Fruit fly (Drosophila melanogaster) whole organism, embryonic: ENCODE measurements around the gene Cpr11A.

Experiments
- Ada2b ChIP-seq: fragments of 200-800 bp; sonication (Bioruptor generic); IDR thresholded peaks from 2 replicates; pipeline ENCODE4 v1.3.6; 2022; ENCODE audit warnings: missing biosample characterization, missing genetic modification characterization
- Awh ChIP-seq: fragments of 200-800 bp; sonication (Bioruptor generic); IDR thresholded peaks from 2 replicates; pipeline ENCODE4, ENCODE4 v1.3.6; 2022; ENCODE audit warnings: missing biosample characterization, missing genetic modification characterization
- Blimp-1 ChIP-seq: fragments of 200-800 bp; sonication (Bioruptor generic); optimal IDR thresholded peaks from 3 replicates; lab custom pipeline; 2018; ENCODE audit warnings: missing biosample characterization, missing genetic modification characterization, mild to moderate bottlenecking, moderate library complexity, missing genetic modification reagents
- BtbVII ChIP-seq: fragments of 200-800 bp; sonication (Bioruptor generic); optimal IDR thresholded peaks from 3 replicates; lab custom pipeline; 2017; ENCODE audit warnings: missing biosample characterization, mild to moderate bottlenecking, missing genetic modification characterization
- CG10979 ChIP-seq: fragments of 200-800 bp; sonication (Bioruptor generic); optimal IDR thresholded peaks from 2 replicates; lab custom pipeline; 2018; ENCODE audit warnings: missing biosample characterization, mild to moderate bottlenecking, missing genetic modification characterization, moderate library complexity
- CG11695 ChIP-seq: fragments of 200-800 bp; sonication (Bioruptor generic); IDR thresholded peaks from 3 replicates; pipeline ENCODE4 v1.3.6; 2022; ENCODE audit warnings: missing biosample characterization, missing genetic modification characterization
- CG12299 ChIP-seq: fragments of 200-800 bp; sonication (Bioruptor generic); optimal IDR thresholded peaks from 2 replicates; lab custom pipeline; 2018; ENCODE audit warnings: missing biosample characterization, mild to moderate bottlenecking, missing genetic modification characterization
- CG13894 ChIP-seq: fragments of 200-800 bp; sonication (Bioruptor generic); optimal IDR thresholded peaks from 3 replicates; lab custom pipeline; 2018; ENCODE audit warnings: missing biosample characterization, mild to moderate bottlenecking, missing genetic modification characterization, moderate library complexity
- CG14050 ChIP-seq: fragments of 200-800 bp; sonication (Bioruptor generic); IDR thresholded peaks from 3 replicates; pipeline ENCODE4 v1.3.6; 2022; ENCODE audit warnings: missing biosample characterization, missing genetic modification characterization
- CG14710 ChIP-seq: fragments of 200-800 bp; sonication (Bioruptor generic); optimal IDR thresholded peaks from 3 replicates; lab custom pipeline; 2019; ENCODE audit warnings: missing biosample characterization, mild to moderate bottlenecking, missing genetic modification characterization, moderate library complexity
- CG15514 ChIP-seq: fragments of 200-800 bp; sonication (Bioruptor generic); optimal IDR thresholded peaks from 3 replicates; lab custom pipeline; 2017; ENCODE audit warnings: missing biosample characterization, missing genetic modification characterization, mild to moderate bottlenecking, moderate library complexity, missing genetic modification reagents
- CG31224 ChIP-seq: fragments of 200-800 bp; sonication (Bioruptor generic); IDR thresholded peaks from 2 replicates; pipeline ENCODE4 v1.3.6; 2022; ENCODE audit warnings: missing biosample characterization, missing genetic modification characterization
- CG32767 ChIP-seq: fragments of 200-800 bp; sonication (Bioruptor generic); IDR thresholded peaks from 2 replicates; pipeline ENCODE4 v1.3.6; 2022; ENCODE audit warnings: missing biosample characterization, missing genetic modification characterization
- CG7745 ChIP-seq: fragments of 200-800 bp; sonication (Bioruptor generic); optimal IDR thresholded peaks from 2 replicates; lab custom pipeline; 2018; ENCODE audit warnings: missing biosample characterization, mild to moderate bottlenecking, missing genetic modification characterization, moderate library complexity
- CG8765 ChIP-seq: fragments of 200-800 bp; sonication (Bioruptor generic); IDR thresholded peaks from 2 replicates; pipeline ENCODE4 v1.3.6; 2022; ENCODE audit warnings: missing biosample characterization, missing genetic modification characterization
- CG9437 ChIP-seq: fragments of 200-800 bp; sonication (Bioruptor generic); optimal IDR thresholded peaks from 2 replicates; lab custom pipeline; 2018; ENCODE audit warnings: missing biosample characterization, mild to moderate bottlenecking, missing genetic modification characterization
- CG9727 ChIP-seq: fragments of 200-800 bp; sonication (Bioruptor generic); optimal IDR thresholded peaks from 3 replicates; lab custom pipeline; 2017; ENCODE audit warnings: missing biosample characterization, mild to moderate bottlenecking, missing genetic modification characterization
- CG9932 ChIP-seq: fragments of 200-800 bp; sonication (Bioruptor generic); IDR thresholded peaks from 2 replicates; pipeline ENCODE4 v1.3.6; 2022; ENCODE audit warnings: missing biosample characterization, missing genetic modification characterization
- CrebB ChIP-seq: fragments of 200-800 bp; sonication (Bioruptor generic); optimal IDR thresholded peaks from 3 replicates; lab custom pipeline; 2018; ENCODE audit warnings: missing biosample characterization, mild to moderate bottlenecking, missing genetic modification characterization
- Hr39 ChIP-seq: fragments of >200 bp; optimal IDR thresholded peaks from 2 replicates; lab custom pipeline; 2017
- Mrtf ChIP-seq: fragments of 200-800 bp; sonication (Bioruptor generic); IDR thresholded peaks from 3 replicates; pipeline ENCODE4 v1.3.6; 2022; ENCODE audit warnings: missing biosample characterization, missing genetic modification characterization
- Sox102F ChIP-seq: fragments of 200-800 bp; sonication (Bioruptor generic); optimal IDR thresholded peaks from 2 replicates; lab custom pipeline; 2018; ENCODE audit warnings: missing biosample characterization, mild to moderate bottlenecking, missing genetic modification characterization, moderate library complexity
- Taf1 ChIP-seq: fragments of 200-800 bp; sonication (Bioruptor generic); IDR thresholded peaks from 2 replicates; pipeline ENCODE4 v1.3.6; 2022; ENCODE audit warnings: missing biosample characterization, missing genetic modification characterization
- bsh ChIP-seq, 2 experiments: fragments of 200-800 bp; sonication (Bioruptor generic); optimal IDR thresholded peaks; 2 replicates each; lab custom pipeline; 2017 to 2018; ENCODE audit warnings: mild to moderate bottlenecking in 2 of 2, missing biosample characterization in 2 of 2, missing genetic modification characterization in 2 of 2, moderate library complexity in 1 of 2
- btn ChIP-seq: fragments of 200-800 bp; sonication (Bioruptor generic); optimal IDR thresholded peaks from 2 replicates; lab custom pipeline; 2016; ENCODE audit warnings: missing biosample characterization, missing genetic modification characterization
- chm ChIP-seq: fragments of 200-800 bp; sonication (Bioruptor generic); IDR thresholded peaks from 2 replicates; pipeline ENCODE4 v1.3.6; 2022; ENCODE audit warnings: missing biosample characterization, missing genetic modification characterization
- dati ChIP-seq: fragments of 200-800 bp; sonication (Bioruptor generic); IDR thresholded peaks from 2 replicates; pipeline ENCODE4 v1.3.6; 2022; ENCODE audit warnings: missing biosample characterization, missing genetic modification characterization
- dm ChIP-seq: fragments of 200-800 bp; sonication (Bioruptor generic); optimal IDR thresholded peaks from 3 replicates; lab custom pipeline; 2016; ENCODE audit warnings: missing biosample characterization, missing genetic modification characterization
- esg ChIP-seq: fragments of 200-800 bp; sonication (Bioruptor generic); conservative IDR thresholded peaks from 2 replicates; pipeline ENCODE4 v1.3.6; 2022; ENCODE audit warnings: missing biosample characterization, missing genetic modification characterization
- fu2 ChIP-seq: fragments of 200-800 bp; sonication (Bioruptor generic); optimal IDR thresholded peaks from 2 replicates; lab custom pipeline; 2016; ENCODE audit warnings: missing biosample characterization, missing genetic modification characterization
- gcm ChIP-seq: fragments of 200-800 bp; sonication (Bioruptor generic); optimal IDR thresholded peaks from 2 replicates; lab custom pipeline; 2019; ENCODE audit warnings: missing biosample characterization, mild to moderate bottlenecking, missing genetic modification characterization, moderate library complexity
- ham ChIP-seq: fragments of 200-800 bp; sonication (Bioruptor generic); IDR thresholded peaks from 2 replicates; pipeline ENCODE4 v1.3.6; 2022; ENCODE audit warnings: missing biosample characterization, missing genetic modification characterization
- lbe ChIP-seq: fragments of 200-800 bp; sonication (Bioruptor generic); optimal IDR thresholded peaks from 2 replicates; lab custom pipeline; 2016; ENCODE audit warnings: missing biosample characterization, mild to moderate bottlenecking, missing genetic modification characterization
- oc ChIP-seq: fragments of 200-800 bp; sonication (Bioruptor generic); optimal IDR thresholded peaks from 2 replicates; lab custom pipeline; 2018; ENCODE audit warnings: missing biosample characterization, mild to moderate bottlenecking, missing genetic modification characterization, moderate library complexity
- p53 ChIP-seq: fragments of 200-800 bp; sonication (Bioruptor generic); optimal IDR thresholded peaks from 2 replicates; lab custom pipeline; 2016; ENCODE audit warnings: missing biosample characterization, missing genetic modification characterization
- peb ChIP-seq: fragments of 200-800 bp; sonication (Bioruptor generic); IDR thresholded peaks from 2 replicates; pipeline ENCODE4 v1.3.6; 2022; ENCODE audit warnings: missing biosample characterization, missing genetic modification characterization
- pho ChIP-seq: fragments of 200-800 bp; sonication (Bioruptor generic); optimal IDR thresholded peaks from 2 replicates; lab custom pipeline; 2016; ENCODE audit warnings: missing biosample characterization, missing genetic modification characterization
- rib ChIP-seq: fragments of 200-800 bp; sonication (Bioruptor generic); IDR thresholded peaks from 2 replicates; pipeline ENCODE4 v1.3.6; 2022; ENCODE audit warnings: missing biosample characterization, missing genetic modification characterization
- scrt ChIP-seq: fragments of 200-800 bp; sonication (Bioruptor generic); optimal IDR thresholded peaks from 2 replicates; lab custom pipeline; 2018; ENCODE audit warnings: missing biosample characterization, mild to moderate bottlenecking, missing genetic modification characterization, moderate library complexity
- sd ChIP-seq: fragments of 200-800 bp; sonication (Bioruptor generic); optimal IDR thresholded peaks from 3 replicates; lab custom pipeline; 2018; ENCODE audit warnings: missing biosample characterization, mild to moderate bottlenecking, missing genetic modification characterization, moderate library complexity
- sob ChIP-seq: fragments of 200-800 bp; sonication (Bioruptor generic); IDR thresholded peaks from 2 replicates; pipeline ENCODE4 v1.3.6; 2022; ENCODE audit warnings: missing biosample characterization, missing genetic modification characterization
- stwl ChIP-seq: fragments of 200-800 bp; sonication (Bioruptor generic); optimal IDR thresholded peaks from 3 replicates; lab custom pipeline; 2018; ENCODE audit warnings: missing biosample characterization, mild to moderate bottlenecking, missing genetic modification characterization, moderate library complexity
- vvl ChIP-seq: fragments of 200-800 bp; sonication (Bioruptor generic); IDR thresholded peaks from 2 replicates; pipeline ENCODE4 v1.3.6; 2022; ENCODE audit warnings: missing biosample characterization, missing genetic modification characterization

Cpr11A gene

dm6 chrX:12457713-12458233 lies 29.0 kb upstream of the Cpr11A start, which contains the start of gene CG15731:
Gene CG15731 (minus strand): TSS chrX:12457763.
- TF ChIP-seq CG15514 (GFP tag; lab: Kevin White, UChicago) = no peak
- TF ChIP-seq Awh (GFP tag; lab: Robert Waterston, UW) = peak; percentile 81
- no peak for TF ChIP-seq CrebB (tag; lab: Kevin White, UChicago)
- TF ChIP-seq CG14050 (GFP tag; lab: Robert Waterston, UW) = no peak
- no peak for TF ChIP-seq gcm (GFP tag; lab: Kevin White, UChicago)
- TF ChIP-seq sob (GFP tag; lab: Robert Waterston, UW) = no peak
- no peak for TF ChIP-seq fu2 (GFP tag; lab: Kevin White, UChicago)
- no peak for TF ChIP-seq lbe (GFP tag; lab: Kevin White, UChicago)
- no peak for TF ChIP-seq Taf1 (GFP tag; lab: Robert Waterston, UW)
- no peak for TF ChIP-seq Ada2b (GFP tag; lab: Robert Waterston, UW)
- no peak for TF ChIP-seq CG9727
- no peak for TF ChIP-seq pho (GFP tag; lab: Kevin White, UChicago)
- no peak for TF ChIP-seq scrt (GFP tag; lab: Kevin White, UChicago)
- TF ChIP-seq BtbVII (GFP tag; lab: Kevin White, UChicago) = no peak
- no peak for TF ChIP-seq bsh (GFP tag; optimal IDR thresholded peaks at IDR 0.05; lab: Kevin White, UChicago)
- TF ChIP-seq esg (GFP tag; lab: Robert Waterston, UW) = no peak
- no peak for TF ChIP-seq btn (GFP tag; lab: Kevin White, UChicago)
- TF ChIP-seq peb (GFP tag; lab: Robert Waterston, UW) = no peak
- no peak for TF ChIP-seq dm
- no peak for TF ChIP-seq p53 (GFP tag; lab: Kevin White, UChicago)
- no peak for TF ChIP-seq sd (tag; lab: Kevin White, UChicago)
- no peak for TF ChIP-seq rib
- TF ChIP-seq Blimp-1 (GFP tag; lab: Kevin White, UChicago) = peak; percentile 13
- no peak for TF ChIP-seq CG7745
- no peak for TF ChIP-seq stwl (tag; lab: Kevin White, UChicago)
- peak; percentile 81 for TF ChIP-seq oc (tag; lab: Kevin White, UChicago)
- no peak for TF ChIP-seq CG14710
- TF ChIP-seq vvl (GFP tag; lab: Robert Waterston, UW) = peak; percentile 17; the same call in 1 of the 2 replicates
- TF ChIP-seq CG12299 = no peak
- no peak for TF ChIP-seq ham (GFP tag; lab: Robert Waterston, UW)
- no peak for TF ChIP-seq Hr39 (lab: Kevin White, UChicago)
- TF ChIP-seq CG10979 (tag; lab: Kevin White, UChicago) = no peak
- no peak for TF ChIP-seq CG9932 (GFP tag; lab: Robert Waterston, UW)
- no peak for TF ChIP-seq dati
- no peak for TF ChIP-seq Mrtf (GFP tag; lab: Robert Waterston, UW)
- no peak for TF ChIP-seq chm (GFP tag; lab: Robert Waterston, UW)

dm6 chrX:12462216-12462615 lies 24.6 kb upstream of the Cpr11A start:
- TF ChIP-seq CG31224 (GFP tag; lab: Robert Waterston, UW) = no peak
- TF ChIP-seq CG13894 = no peak
- TF ChIP-seq Sox102F (GFP tag; lab: Kevin White, UChicago) = no peak
- no peak for TF ChIP-seq CG9437 (GFP tag; lab: Kevin White, UChicago)
- TF ChIP-seq CG11695 (GFP tag; lab: Robert Waterston, UW) = peak; percentile 66; the same call in 1 of the 3 replicates
- no peak for TF ChIP-seq CG32767
- no peak for TF ChIP-seq CG8765 (GFP tag; lab: Robert Waterston, UW)
